Worm (Caenorhabditis elegans) whole organism, mixed stage, embryonic: Measurements from ENCODE around the gene dct-11.

ENCODE experiments used
- ceh-83 ChIP-seq: fragments of 200-800 bp; sonication (Bioruptor generic); optimal IDR thresholded peaks from 2 replicates; lab custom pipeline; 2018; ENCODE audit warnings: mild to moderate bottlenecking, missing genetic modification characterization, missing compliant biosample characterization
- ham-2 ChIP-seq: fragments of 200-800 bp; sonication (Bioruptor generic); optimal IDR thresholded peaks from 2 replicates; lab custom pipeline; 2018; ENCODE audit warnings: mild to moderate bottlenecking, missing genetic modification characterization, missing compliant biosample characterization
- mls-2 ChIP-seq: sonication (generic microtip); optimal IDR thresholded peaks from 2 replicates; lab custom pipeline; 2016; ENCODE audit warnings: mild to moderate bottlenecking, missing genetic modification characterization, moderate library complexity, missing compliant biosample characterization
- nhr-2 ChIP-seq: fragments of 150-350 bp; optimal IDR thresholded peaks from 2 replicates; lab custom pipeline; 2014; ENCODE audit warnings: missing biosample characterization, missing genetic modification characterization
- unc-62 ChIP-seq: fragments of 150-350 bp; optimal IDR thresholded peaks from 2 replicates; lab custom pipeline; 2014; ENCODE audit warnings: missing biosample characterization, missing genetic modification reagents, missing genetic modification characterization

- no peak for TF ChIP-seq nhr-2
- no peak for TF ChIP-seq ceh-83 (GFP tag; lab: Kevin White, UChicago)
- no peak for TF ChIP-seq mls-2
- peak; percentile 15 for TF ChIP-seq unc-62 (GFP tag; lab: Kevin White, UChicago)
- TF ChIP-seq ham-2: no peak
Observed at ce11 chrX:5810677-5811076, 28.9 kb downstream of the dct-11 start.
